Worm (Caenorhabditis elegans) whole organism, early embryonic: ENCODE measurements around the gene pcp-1.

Experiments
- B0310.2 ChIP-seq: sonication (generic microtip); optimal IDR thresholded peaks from 2 replicates; lab custom pipeline; 2016; ENCODE audit warnings: mild to moderate bottlenecking, missing genetic modification characterization, missing compliant biosample characterization
- F13C5.2 ChIP-seq: sonication (generic microtip); optimal IDR thresholded peaks from 2 replicates; lab custom pipeline; 2017; ENCODE audit warnings: mild to moderate bottlenecking, missing genetic modification characterization, inconsistent platforms, missing compliant biosample characterization
- aly-1 ChIP-seq: sonication (generic microtip); optimal IDR thresholded peaks from 2 replicates; lab custom pipeline; 2016; ENCODE audit warnings: missing genetic modification characterization, missing compliant biosample characterization
- ama-1 ChIP-seq: fragments of 150-350 bp; optimal IDR thresholded peaks from 2 replicates; lab custom pipeline; 2014
- ceh-13 ChIP-seq: fragments of 200-800 bp; sonication (Bioruptor generic); optimal IDR thresholded peaks from 2 replicates; lab custom pipeline; 2018; ENCODE audit warnings: mild to moderate bottlenecking, missing genetic modification characterization, missing compliant biosample characterization
- ceh-36 ChIP-seq: sonication (generic microtip); optimal IDR thresholded peaks from 2 replicates; lab custom pipeline; 2016; ENCODE audit warnings: missing genetic modification characterization, inconsistent platforms, missing compliant biosample characterization
- ets-7 ChIP-seq: sonication (generic microtip); optimal IDR thresholded peaks from 2 replicates; lab custom pipeline; 2016; ENCODE audit warnings: missing genotype, missing genetic modification characterization, missing compliant biosample characterization
- flt-1 ChIP-seq: fragments of 200-800 bp; sonication (Bioruptor generic); IDR thresholded peaks from 2 replicates; pipeline ENCODE4 v1.3.6; 2022; ENCODE audit warnings: missing genetic modification characterization, missing compliant biosample characterization
- hmbx-1 ChIP-seq: sonication (generic microtip); optimal IDR thresholded peaks from 2 replicates; lab custom pipeline; 2016; ENCODE audit warnings: mild to moderate bottlenecking, missing genetic modification characterization, missing compliant biosample characterization
- hmg-4 ChIP-seq: fragments of 200-800 bp; sonication (Bioruptor generic); optimal IDR thresholded peaks from 2 replicates; lab custom pipeline; 2018; ENCODE audit warnings: mild to moderate bottlenecking, missing genetic modification characterization, missing compliant biosample characterization
- hnd-1 ChIP-seq: sonication (generic microtip); optimal IDR thresholded peaks from 2 replicates; lab custom pipeline; 2016; ENCODE audit warnings: missing genetic modification characterization, missing compliant biosample characterization
- pes-1 ChIP-seq: fragments of 200-800 bp; sonication (Bioruptor generic); IDR thresholded peaks from 2 replicates; pipeline ENCODE4 v1.3.6; 2022; ENCODE audit warnings: missing genetic modification reagents, missing genetic modification characterization, missing compliant biosample characterization
- scrt-1 ChIP-seq: fragments of 200-800 bp; sonication (Bioruptor generic); IDR thresholded peaks from 2 replicates; pipeline ENCODE4 v1.3.6; 2022; ENCODE audit warnings: missing genetic modification characterization, missing compliant biosample characterization
- sea-1 ChIP-seq: fragments of 200-800 bp; sonication (Bioruptor generic); conservative IDR thresholded peaks from 2 replicates; pipeline ENCODE4 v1.3.6; 2022; ENCODE audit warnings: missing genetic modification characterization, missing compliant biosample characterization
- tbx-11 ChIP-seq: fragments of 200-800 bp; sonication (Bioruptor generic); IDR thresholded peaks from 2 replicates; pipeline ENCODE4 v1.3.6; 2022; ENCODE audit warnings: missing genetic modification characterization, missing compliant biosample characterization
- tbx-37 ChIP-seq: fragments of 200-800 bp; sonication (Bioruptor generic); conservative IDR thresholded peaks from 2 replicates; pipeline ENCODE4 v1.3.6; 2022; ENCODE audit warnings: missing genetic modification reagents, missing genetic modification characterization, missing compliant biosample characterization
- tra-4 ChIP-seq: sonication (generic microtip); optimal IDR thresholded peaks from 2 replicates; lab custom pipeline; 2017; ENCODE audit warnings: missing genetic modification characterization, missing compliant biosample characterization

pcp-1 gene

ce11 chrIII:7790522-7790921, 31.8 kb downstream of the pcp-1 start:
- TF ChIP-seq flt-1 (GFP tag; lab: Robert Waterston, UW): no peak
- no peak for TF ChIP-seq hnd-1 (tag; lab: Kevin White, UChicago)
- TF ChIP-seq tbx-37: no peak
- no peak for TF ChIP-seq F13C5.2 (tag; lab: Kevin White, UChicago)
- no peak for TF ChIP-seq scrt-1 (GFP tag; lab: Robert Waterston, UW)
- no peak for TF ChIP-seq ceh-36 (tag; lab: Kevin White, UChicago)
- TF ChIP-seq pes-1 (GFP tag; lab: Robert Waterston, UW): no peak
- no peak for TF ChIP-seq tra-4
- TF ChIP-seq hmbx-1 (tag; lab: Kevin White, UChicago): no peak
- no peak for TF ChIP-seq hmg-4

DNA sequence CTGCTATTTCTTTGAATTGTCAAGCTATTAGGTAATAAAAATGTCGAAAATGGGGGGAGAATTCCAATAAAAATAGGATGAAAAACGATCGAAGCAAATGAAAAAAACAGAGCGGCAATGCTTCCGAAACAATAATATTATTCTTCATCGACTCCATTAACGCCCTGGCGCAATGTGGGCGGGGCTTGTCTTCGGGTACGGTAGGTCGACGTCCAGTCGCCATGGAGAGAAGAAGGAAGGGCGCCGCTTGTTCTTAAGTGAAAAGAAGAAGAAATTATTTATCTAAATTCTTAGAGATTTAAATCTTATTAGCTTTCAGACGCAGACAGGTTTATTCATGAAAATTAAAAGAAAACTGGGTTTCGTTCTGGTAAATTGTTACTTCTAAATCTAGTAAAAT, 33.5 kb downstream of the pcp-1 start:
- TF ChIP-seq ets-7: no peak
- TF ChIP-seq hnd-1 (tag; lab: Kevin White, UChicago): no peak
- TF ChIP-seq aly-1 (tag; lab: Kevin White, UChicago): no peak
- no peak for TF ChIP-seq sea-1 (GFP tag; lab: Robert Waterston, UW)

- TF ChIP-seq tbx-11: no peak
- TF ChIP-seq ets-7: no peak
- TF ChIP-seq pes-1 (GFP tag; lab: Robert Waterston, UW): no peak
- no peak for TF ChIP-seq B0310.2 (tag; lab: Kevin White, UChicago)
- TF ChIP-seq hmbx-1 (tag; lab: Kevin White, UChicago): no peak
- no peak for TF ChIP-seq ceh-13 (GFP tag; lab: Kevin White, UChicago)
- TF ChIP-seq flt-1 (GFP tag; lab: Robert Waterston, UW): no peak
Measured at ce11 chrIII:7792970-7793369, 34.3 kb downstream of the pcp-1 start.

- TF ChIP-seq flt-1 (GFP tag; lab: Robert Waterston, UW): no peak
- no peak for TF ChIP-seq scrt-1 (GFP tag; lab: Robert Waterston, UW)
- no peak for TF ChIP-seq tra-4
- TF ChIP-seq pes-1 (GFP tag; lab: Robert Waterston, UW): no peak
- no peak for TF ChIP-seq F13C5.2 (tag; lab: Kevin White, UChicago)
- no peak for TF ChIP-seq ets-7
- no peak for TF ChIP-seq ceh-13 (GFP tag; lab: Kevin White, UChicago)
- TF ChIP-seq sea-1 (GFP tag; lab: Robert Waterston, UW): no peak
- TF ChIP-seq aly-1 (tag; lab: Kevin White, UChicago): no peak
- no peak for TF ChIP-seq tbx-11
- TF ChIP-seq ama-1 (lab: Kevin White, UChicago): no peak
- no peak for TF ChIP-seq hmg-4
- no peak for TF ChIP-seq hnd-1 (tag; lab: Kevin White, UChicago)
- no peak for TF ChIP-seq tbx-37
- TF ChIP-seq ceh-36 (tag; lab: Kevin White, UChicago): no peak
- TF ChIP-seq hmbx-1 (tag; lab: Kevin White, UChicago): no peak
- TF ChIP-seq B0310.2 (tag; lab: Kevin White, UChicago): no peak
Measured at ce11 chrIII:7795311-7795710, 36.6 kb downstream of the pcp-1 start, which contains the start of gene cyk-7. Gene cyk-7 (minus strand): TSS chrIII:7795409.

- TF ChIP-seq F13C5.2 (tag; lab: Kevin White, UChicago): no peak
- TF ChIP-seq tra-4: no peak
- no peak for TF ChIP-seq pes-1 (GFP tag; lab: Robert Waterston, UW)
- TF ChIP-seq hmg-4: no peak
- TF ChIP-seq ceh-36 (tag; lab: Kevin White, UChicago): no peak
- TF ChIP-seq tbx-37: no peak
- no peak for TF ChIP-seq ceh-13 (GFP tag; lab: Kevin White, UChicago)
- TF ChIP-seq B0310.2 (tag; lab: Kevin White, UChicago): no peak
- TF ChIP-seq ama-1 (lab: Kevin White, UChicago): no peak
- TF ChIP-seq flt-1 (GFP tag; lab: Robert Waterston, UW): no peak
Measured at ce11 chrIII:7805253-7805652, 46.5 kb downstream of the pcp-1 start.

DNA sequence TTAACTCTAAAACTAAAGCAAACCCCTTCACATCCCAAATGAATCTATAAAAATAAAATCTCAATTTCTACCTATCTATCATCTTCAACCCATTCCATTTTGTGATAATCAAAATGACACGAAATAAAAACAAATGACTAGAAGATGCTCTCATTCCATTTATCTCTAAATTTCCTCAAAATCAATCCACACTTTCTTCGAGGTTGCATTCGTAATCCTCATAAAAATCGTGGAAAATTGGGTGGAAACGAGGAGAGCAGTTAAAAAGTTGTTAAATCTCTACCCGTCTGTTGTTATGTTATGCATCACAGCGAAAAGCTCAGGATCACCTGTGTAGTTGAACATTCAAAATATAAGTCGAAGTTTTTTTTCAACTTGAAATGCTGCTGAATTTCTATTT, 48.2 kb downstream of the pcp-1 start:
- TF ChIP-seq hmbx-1 (tag; lab: Kevin White, UChicago) (no peak), tbx-11 (no peak), hmg-4 (no peak), scrt-1 (GFP tag; lab: Robert Waterston, UW) (no peak), tra-4 (no peak), flt-1 (GFP tag; lab: Robert Waterston, UW) (no peak), B0310.2 (tag; lab: Kevin White, UChicago) (no peak), aly-1 (tag; lab: Kevin White, UChicago) (no peak), hnd-1 (tag; lab: Kevin White, UChicago) (no peak), F13C5.2 (tag; lab: Kevin White, UChicago) (no peak), ets-7 (no peak), sea-1 (GFP tag; lab: Robert Waterston, UW) (no peak), ceh-13 (GFP tag; lab: Kevin White, UChicago) (no peak), pes-1 (GFP tag; lab: Robert Waterston, UW) (no peak)

DNA sequence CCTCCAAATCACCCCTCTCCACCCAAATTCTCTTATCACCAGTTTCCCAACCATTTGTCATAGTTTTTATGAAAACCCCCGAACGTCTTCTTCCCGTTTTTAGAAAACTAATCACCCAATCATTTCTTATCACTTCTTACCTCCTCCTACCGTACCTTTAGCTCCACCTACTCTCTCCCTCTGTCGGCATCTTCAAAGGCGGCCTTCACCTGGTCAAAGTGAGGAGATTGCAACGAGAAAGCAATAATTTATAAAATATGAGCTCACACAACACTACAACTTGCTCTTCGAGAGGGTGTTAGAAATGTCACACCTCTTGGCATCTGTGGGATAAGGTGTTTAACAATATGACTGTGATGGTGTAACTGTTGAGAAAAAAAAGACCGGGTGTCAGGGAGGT, 50.3 kb downstream of the pcp-1 start:
- TF ChIP-seq flt-1 (GFP tag; lab: Robert Waterston, UW): no peak
- TF ChIP-seq hnd-1 (tag; lab: Kevin White, UChicago): no peak
- TF ChIP-seq tra-4: no peak
- no peak for TF ChIP-seq aly-1 (tag; lab: Kevin White, UChicago)
